Fruit fly (Drosophila melanogaster) whole organism, wandering third instar larva: ENCODE results near the gene Ilk.

Experiments
- Abd-B ChIP-seq: fragments of >200 bp; optimal IDR thresholded peaks from 2 replicates; lab custom pipeline; 2017; ENCODE audit warnings: missing biosample characterization, missing genetic modification characterization
- CG32264 ChIP-seq: fragments of 200-800 bp; sonication (Bioruptor generic); optimal IDR thresholded peaks from 2 replicates; lab custom pipeline; 2016; ENCODE audit warnings: missing biosample characterization, missing genetic modification characterization
- CG9705 ChIP-seq: fragments of 200-800 bp; sonication (Bioruptor generic); optimal IDR thresholded peaks from 2 replicates; lab custom pipeline; 2018; ENCODE audit warnings: missing biosample characterization, mild to moderate bottlenecking, missing genetic modification characterization
- CrebA ChIP-seq: fragments of 200-800 bp; sonication (Bioruptor generic); optimal IDR thresholded peaks from 2 replicates; lab custom pipeline; 2016; ENCODE audit warnings: missing biosample characterization, mild to moderate bottlenecking, missing genetic modification characterization, borderline replicate concordance
- Dfd ChIP-seq: fragments of >200 bp; optimal IDR thresholded peaks from 2 replicates; lab custom pipeline; 2017; ENCODE audit warnings: missing biosample characterization, missing genetic modification characterization
- Dif ChIP-seq: fragments of 200-275, 200-300 bp; sonication (Bioruptor generic); optimal IDR thresholded peaks from 2 replicates; lab custom pipeline; 2018; ENCODE audit warnings: missing biosample characterization, missing genetic modification characterization; ENCODE audit not compliant: partially characterized antibody
- GATAd ChIP-seq: sonication (Bioruptor generic); optimal IDR thresholded peaks from 2 replicates; lab custom pipeline; 2016; ENCODE audit warnings: missing biosample characterization, missing genetic modification characterization
- HLH106 ChIP-seq: fragments of 200-800 bp; optimal IDR thresholded peaks from 3 replicates; lab custom pipeline; 2019; ENCODE audit warnings: missing biosample characterization, mild to moderate bottlenecking, missing genetic modification characterization, moderate library complexity
- Hnf4 ChIP-seq: fragments of 200-800 bp; sonication (Bioruptor generic); optimal IDR thresholded peaks from 2 replicates; lab custom pipeline; 2016; ENCODE audit warnings: missing biosample characterization, mild to moderate bottlenecking, missing genetic modification characterization
- Hr78 ChIP-seq: fragments of >200 bp; optimal IDR thresholded peaks from 2 replicates; lab custom pipeline; 2017; ENCODE audit warnings: missing biosample characterization, missing genetic modification characterization
- Hr83 ChIP-seq: fragments of 200-300 bp; sonication (Bioruptor generic); optimal IDR thresholded peaks from 2 replicates; lab custom pipeline; 2016; ENCODE audit warnings: missing biosample characterization, mild to moderate bottlenecking, missing genetic modification characterization, moderate library complexity; ENCODE audit not compliant: poor library complexity, severe bottlenecking
- Jra ChIP-seq: sonication (Bioruptor generic); optimal IDR thresholded peaks from 2 replicates; lab custom pipeline; 2016; ENCODE audit warnings: missing biosample characterization, missing genetic modification characterization
- Mio ChIP-seq: sonication (Bioruptor generic); optimal IDR thresholded peaks from 2 replicates; lab custom pipeline; 2016; ENCODE audit warnings: missing biosample characterization, missing genetic modification characterization
- Myc ChIP-seq: fragments of >200 bp; optimal IDR thresholded peaks from 2 replicates; lab custom pipeline; 2017
- N ChIP-seq: fragments of >200 bp; optimal IDR thresholded peaks from 2 replicates; lab custom pipeline; 2018; ENCODE audit warnings: missing biosample characterization, missing external identifiers, missing genetic modification characterization
- OdsH ChIP-seq: fragments of 200-800 bp; sonication (Bioruptor generic); optimal IDR thresholded peaks from 2 replicates; lab custom pipeline; 2016; ENCODE audit warnings: missing biosample characterization, mild to moderate bottlenecking, missing genetic modification characterization
- Rel ChIP-seq, 2 experiments: fragments of 200-800 bp; sonication (Bioruptor generic) in 1 of 2; optimal IDR thresholded peaks; 2 replicates in 1 of 2; 3 replicates in 1 of 2; lab custom pipeline; 2016 to 2019; ENCODE audit warnings: mild to moderate bottlenecking in 2 of 2, missing biosample characterization in 2 of 2, missing genetic modification characterization in 2 of 2, moderate library complexity in 1 of 2
- Sp1 ChIP-seq: fragments of 200-800 bp; sonication (Bioruptor generic); optimal IDR thresholded peaks from 3 replicates; lab custom pipeline; 2019; ENCODE audit warnings: missing biosample characterization, mild to moderate bottlenecking, missing genetic modification characterization, moderate library complexity
- Vsx2 ChIP-seq: fragments of 200-300, 225-300 bp; sonication (Bioruptor generic); optimal IDR thresholded peaks from 2 replicates; lab custom pipeline; 2018; ENCODE audit warnings: missing biosample characterization, missing genetic modification characterization; ENCODE audit not compliant: partially characterized antibody
- br ChIP-seq: fragments of 200-800 bp; sonication (Bioruptor generic); optimal IDR thresholded peaks from 2 replicates; lab custom pipeline; 2016; ENCODE audit warnings: missing biosample characterization, missing genetic modification characterization
- brk ChIP-seq: fragments of 200-800 bp; sonication (Bioruptor generic); optimal IDR thresholded peaks from 2 replicates; lab custom pipeline; 2016; ENCODE audit warnings: missing biosample characterization, mild to moderate bottlenecking, missing genetic modification characterization
- dl ChIP-seq, 2 experiments: fragments of 175-275, 200-275 bp in 1 of 2; fragments of 200-275 bp in 1 of 2; sonication (Bioruptor generic); optimal IDR thresholded peaks; lab custom pipeline; 2018; ENCODE audit warnings: mild to moderate bottlenecking in 2 of 2, missing biosample characterization in 2 of 2, missing genetic modification characterization in 2 of 2, moderate library complexity in 2 of 2; ENCODE audit not compliant: partially characterized antibody in 2 of 2, insufficient read depth in 1 of 2
- dmrt93B ChIP-seq: fragments of 200-800 bp; sonication (Bioruptor generic); optimal IDR thresholded peaks from 2 replicates; lab custom pipeline; 2018; ENCODE audit warnings: missing biosample characterization, mild to moderate bottlenecking, missing genetic modification characterization
- dsf ChIP-seq: sonication (Bioruptor generic); optimal IDR thresholded peaks from 2 replicates; lab custom pipeline; 2016; ENCODE audit warnings: missing biosample characterization, missing genetic modification characterization, borderline replicate concordance
- ey ChIP-seq: fragments of 200-800 bp; sonication (Bioruptor generic); optimal IDR thresholded peaks from 2 replicates; lab custom pipeline; 2016; ENCODE audit warnings: missing biosample characterization, missing genetic modification characterization
- foxo ChIP-seq, 2 experiments: fragments of 200-800 bp; sonication (Bioruptor generic); optimal IDR thresholded peaks; 2 replicates in 1 of 2; 3 replicates in 1 of 2; lab custom pipeline; 2016 to 2017; ENCODE audit warnings: missing biosample characterization in 2 of 2, missing genetic modification characterization in 2 of 2
- fru ChIP-seq: fragments of 200-800 bp; sonication (Bioruptor generic); optimal IDR thresholded peaks from 3 replicates; lab custom pipeline; 2016; ENCODE audit warnings: missing biosample characterization, mild to moderate bottlenecking, missing genetic modification characterization
- h ChIP-seq: fragments of 200-800 bp; sonication (Bioruptor generic); optimal IDR thresholded peaks from 3 replicates; lab custom pipeline; 2016; ENCODE audit warnings: missing biosample characterization, mild to moderate bottlenecking, missing genetic modification characterization
- jim ChIP-seq: fragments of 175-275, 200-325 bp; sonication (Bioruptor generic); optimal IDR thresholded peaks from 2 replicates; lab custom pipeline; 2016; ENCODE audit warnings: missing biosample characterization, mild to moderate bottlenecking, missing genetic modification characterization
- lola ChIP-seq: fragments of >200 bp; optimal IDR thresholded peaks from 2 replicates; lab custom pipeline; 2017; ENCODE audit warnings: missing biosample characterization, missing genetic modification characterization
- pan ChIP-seq: fragments of >200 bp; optimal IDR thresholded peaks from 2 replicates; lab custom pipeline; 2017
- psq ChIP-seq: fragments of 200-800 bp; sonication (Bioruptor generic); optimal IDR thresholded peaks from 3 replicates; lab custom pipeline; 2017; ENCODE audit warnings: missing biosample characterization, mild to moderate bottlenecking, missing genetic modification characterization, moderate library complexity
- rgr ChIP-seq: fragments of 200-800 bp; sonication (Bioruptor generic); optimal IDR thresholded peaks from 3 replicates; lab custom pipeline; 2016; ENCODE audit warnings: missing biosample characterization, mild to moderate bottlenecking, missing genetic modification characterization
- sage ChIP-seq: fragments of 200-800 bp; sonication (Bioruptor generic); optimal IDR thresholded peaks from 2 replicates; lab custom pipeline; 2016; ENCODE audit warnings: missing biosample characterization, mild to moderate bottlenecking, missing genetic modification characterization
- sv ChIP-seq: fragments of 200-800 bp; sonication (Bioruptor generic); optimal IDR thresholded peaks from 3 replicates; lab custom pipeline; 2016; ENCODE audit warnings: missing biosample characterization, missing genetic modification characterization
- tai ChIP-seq: sonication (Bioruptor generic); optimal IDR thresholded peaks from 2 replicates; lab custom pipeline; 2016; ENCODE audit warnings: missing biosample characterization, missing genetic modification characterization
- usp ChIP-seq: fragments of >200 bp; optimal IDR thresholded peaks from 2 replicates; lab custom pipeline; 2017; ENCODE audit warnings: missing biosample characterization, missing genetic modification characterization
- woc ChIP-seq: sonication (Bioruptor generic); optimal IDR thresholded peaks from 2 replicates; lab custom pipeline; 2016; ENCODE audit warnings: missing biosample characterization, mild to moderate bottlenecking, missing genetic modification characterization

Gene Ilk

DNA sequence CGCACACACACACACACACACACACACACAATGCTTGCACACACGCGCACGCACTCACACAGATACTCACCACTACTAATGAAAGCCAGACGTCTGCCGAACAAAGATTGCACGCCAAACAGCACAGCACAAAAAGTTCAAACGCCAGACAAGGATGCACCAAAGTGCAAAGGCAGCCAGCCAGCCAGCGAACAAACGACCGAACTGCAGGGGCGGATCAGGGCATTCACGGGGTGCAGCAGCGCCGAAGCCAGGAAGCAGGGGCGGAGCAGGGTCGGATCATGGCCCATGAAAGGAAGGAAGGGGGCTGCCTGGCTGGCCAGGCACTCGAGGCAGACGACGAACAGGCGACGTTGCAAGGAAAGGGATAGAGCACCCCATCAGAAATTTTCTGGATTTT, 35.8 kb downstream of the Ilk start:
- TF ChIP-seq CrebA (GFP tag; lab: Kevin White, UChicago) (no peak), Rel (GFP tag; optimal IDR thresholded peaks at IDR 0.05; lab: Kevin White, UChicago) (peak; percentile 24), Rel (tag; optimal IDR thresholded peaks at IDR 0.05; lab: Kevin White, UChicago) (no peak), Myc (lab: Kevin White, UChicago) (no peak), Abd-B (GFP tag; lab: Kevin White, UChicago) (no peak), fru (GFP tag; lab: Kevin White, UChicago) (peak; percentile 19), sage (GFP tag; lab: Kevin White, UChicago) (no peak), Mio (GFP tag; lab: Kevin White, UChicago) (no peak), woc (peak; percentile 77), N (no peak), dsf (GFP tag; lab: Kevin White, UChicago) (no peak), GATAd (GFP tag; lab: Kevin White, UChicago) (no peak), pan (no peak), lola (no peak), rgr (GFP tag; lab: Kevin White, UChicago) (no peak), Dfd (GFP tag; lab: Kevin White, UChicago) (peak; percentile 47), psq (GFP tag; lab: Kevin White, UChicago) (peak; percentile 12), usp (GFP tag; lab: Kevin White, UChicago) (no peak), foxo (GFP tag; optimal IDR thresholded peaks at IDR 0.05; lab: Kevin White, UChicago) (no peak), br (GFP tag; lab: Kevin White, UChicago) (peak; percentile 57), dl (GFP tag; optimal IDR thresholded peaks at IDR 0.05; lab: Kevin White, UChicago; ENCODE audit: insufficient read depth in 1 of 2, partially characterized antibody in 2 of 2) (peak in 1 of 2 experiments; percentile 43), CG9705 (GFP tag; lab: Kevin White, UChicago) (peak; percentile 10), Dif (GFP tag; lab: Kevin White, UChicago) (peak; percentile 88), dmrt93B (GFP tag; lab: Kevin White, UChicago) (no peak), Sp1 (GFP tag; lab: Kevin White, UChicago) (no peak), tai (GFP tag; lab: Kevin White, UChicago) (no peak), Vsx2 (GFP tag; lab: Kevin White, UChicago) (peak; percentile 31), CG32264 (GFP tag; lab: Kevin White, UChicago) (no peak), Jra (GFP tag; lab: Kevin White, UChicago) (no peak), jim (GFP tag; lab: Kevin White, UChicago) (peak; percentile 5), Hnf4 (GFP tag; lab: Kevin White, UChicago) (peak; percentile 44), brk (no peak), h (GFP tag; lab: Kevin White, UChicago) (no peak), HLH106 (tag; lab: Kevin White, UChicago) (no peak), Hr78 (GFP tag; lab: Kevin White, UChicago) (no peak), OdsH (GFP tag; lab: Kevin White, UChicago) (no peak), Hr83 (no peak), ey (GFP tag; lab: Kevin White, UChicago) (no peak), sv (no peak)

DNA sequence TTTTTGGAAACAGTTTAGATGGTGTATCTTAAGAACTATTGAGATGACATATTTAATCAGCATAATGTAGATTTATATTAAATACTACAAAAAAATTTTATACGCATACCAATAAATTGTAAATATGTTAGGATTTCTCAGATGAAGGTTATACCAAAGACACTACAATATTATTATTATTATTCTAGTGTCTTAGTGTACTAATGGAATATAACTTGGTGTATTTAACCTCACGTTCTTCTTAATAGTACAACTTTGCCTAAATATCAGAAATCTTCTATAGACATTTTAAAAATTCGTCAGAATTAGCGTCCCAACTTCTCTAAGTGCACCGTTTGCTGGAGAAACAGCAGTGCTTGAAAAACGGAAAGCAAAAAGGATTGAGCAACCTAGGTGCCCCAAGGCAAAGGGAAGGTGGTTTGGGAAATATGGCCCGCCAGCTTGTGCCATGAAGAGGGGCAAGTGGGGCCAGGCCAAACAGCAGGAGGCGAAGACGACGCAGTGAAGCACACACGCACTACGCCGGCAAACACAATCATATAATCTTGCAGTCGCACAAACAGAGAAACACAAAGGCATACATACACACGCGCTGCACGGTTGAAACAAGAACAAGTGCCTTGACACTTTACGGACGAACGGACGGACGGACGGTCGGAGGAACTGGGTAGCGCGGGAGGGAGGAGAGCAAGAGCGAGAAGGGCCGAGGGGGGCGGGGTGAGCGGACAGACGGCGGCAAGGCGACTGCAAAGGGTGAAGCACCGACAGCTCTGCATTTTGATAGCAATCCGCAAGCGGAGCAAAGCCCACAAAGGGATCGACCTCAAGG, 36.4 kb downstream of the Ilk start:
- TF ChIP-seq Hr83, result no peak
- TF ChIP-seq Vsx2 (GFP tag; lab: Kevin White, UChicago), result peak; percentile 12
- peak; percentile 36 for TF ChIP-seq Sp1 (GFP tag; lab: Kevin White, UChicago)
- TF ChIP-seq woc, result peak; percentile 48
- peak; percentile 10 for TF ChIP-seq OdsH (GFP tag; lab: Kevin White, UChicago)
- TF ChIP-seq CrebA (GFP tag; lab: Kevin White, UChicago), result no peak
- TF ChIP-seq HLH106 (tag; lab: Kevin White, UChicago), result peak; percentile 43
- no peak for TF ChIP-seq N
- peak in 1 of 2 experiments; percentile 42 for TF ChIP-seq foxo (GFP tag; optimal IDR thresholded peaks at IDR 0.05; lab: Kevin White, UChicago)
- TF ChIP-seq h (GFP tag; lab: Kevin White, UChicago), result peak; percentile 31
- no peak for TF ChIP-seq br (GFP tag; lab: Kevin White, UChicago)
- TF ChIP-seq brk, result no peak
- TF ChIP-seq Rel (GFP tag; optimal IDR thresholded peaks at IDR 0.05; lab: Kevin White, UChicago), result no peak
- TF ChIP-seq Rel (tag; optimal IDR thresholded peaks at IDR 0.05; lab: Kevin White, UChicago), result peak; percentile 87
- TF ChIP-seq dl (GFP tag; optimal IDR thresholded peaks at IDR 0.05; lab: Kevin White, UChicago; ENCODE audit: insufficient read depth in 1 of 2, partially characterized antibody in 2 of 2), result peak in 1 of 2 experiments; percentile 59
- peak; percentile 2 for TF ChIP-seq Dif (GFP tag; lab: Kevin White, UChicago)
